Worm (Caenorhabditis elegans) whole organism, early embryonic: ENCODE results near the gene cest-6.

Source experiments
- F13C5.2 ChIP-seq: sonication (generic microtip); optimal IDR thresholded peaks from 2 replicates; lab custom pipeline; 2017; ENCODE audit warnings: mild to moderate bottlenecking, missing genetic modification characterization, inconsistent platforms, missing compliant biosample characterization
- aly-1 ChIP-seq: sonication (generic microtip); optimal IDR thresholded peaks from 2 replicates; lab custom pipeline; 2016; ENCODE audit warnings: missing genetic modification characterization, missing compliant biosample characterization
- ama-1 ChIP-seq: fragments of 150-350 bp; optimal IDR thresholded peaks from 2 replicates; lab custom pipeline; 2014

DNA sequence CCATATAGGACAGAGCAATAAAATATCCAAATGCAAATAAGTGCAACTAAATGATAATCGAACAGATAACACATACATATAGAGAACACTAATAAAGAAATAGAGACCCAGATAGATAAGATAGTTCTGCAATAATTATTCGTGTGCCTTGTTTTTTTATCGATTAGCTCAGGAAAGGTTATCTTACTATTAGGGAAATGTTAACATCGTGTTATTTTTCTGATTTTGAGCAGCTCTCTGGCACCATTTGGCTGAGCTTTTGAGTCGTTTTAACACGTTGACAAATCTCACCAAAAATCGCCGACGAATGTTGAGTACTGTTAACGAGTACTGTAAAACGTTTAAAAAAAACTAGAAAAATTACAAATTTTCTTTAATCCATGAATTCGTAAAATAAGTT is at the start of gene cest-6:
- TF ChIP-seq F13C5.2 (tag; lab: Kevin White, UChicago) (no peak), aly-1 (tag; lab: Kevin White, UChicago) (no peak), ama-1 (lab: Kevin White, UChicago) (no peak)
